Worm (Caenorhabditis elegans) whole organism, young adult: ENCODE measurements around the gene F15D4.6.
A peak's percentile ranks its signal among the peaks of the same experiment; 100 is the strongest.

ENCODE experiments used
- C06A6.2 ChIP-seq: fragments of 200-800 bp; sonication (Bioruptor generic); conservative IDR thresholded peaks from 2 replicates; pipeline ENCODE4 v1.3.6; 2022; ENCODE audit warnings: missing genetic modification characterization, missing compliant biosample characterization
- C17E4.6 ChIP-seq: fragments of 200-800 bp; sonication (Bioruptor generic); IDR thresholded peaks from 2 replicates; pipeline ENCODE4 v1.3.6; 2022; ENCODE audit warnings: missing genetic modification reagents, missing genetic modification characterization, missing compliant biosample characterization
- F22D6.2 ChIP-seq: sonication (generic microtip); optimal IDR thresholded peaks from 2 replicates; lab custom pipeline; 2016; ENCODE audit warnings: mild to moderate bottlenecking, missing genetic modification characterization, missing compliant biosample characterization
- F23B12.7 ChIP-seq: sonication (generic microtip); optimal IDR thresholded peaks from 2 replicates; lab custom pipeline; 2017; ENCODE audit warnings: missing genetic modification characterization, mild to moderate bottlenecking, missing compliant biosample characterization, antibody characterized with exemption, moderate library complexity; ENCODE audit not compliant: insufficient read depth
- F33H1.4 ChIP-seq: fragments of 200-800 bp; sonication (Bioruptor generic); IDR thresholded peaks from 2 replicates; pipeline ENCODE4 v1.3.6; 2022; ENCODE audit warnings: missing genetic modification reagents, missing genetic modification characterization, missing compliant biosample characterization
- F52B5.7 ChIP-seq: sonication (generic microtip); optimal IDR thresholded peaks from 2 replicates; lab custom pipeline; 2016; ENCODE audit warnings: mild to moderate bottlenecking, missing genetic modification characterization, missing compliant biosample characterization
- F55B11.4 ChIP-seq: sonication (generic microtip); optimal IDR thresholded peaks from 2 replicates; lab custom pipeline; 2016; ENCODE audit warnings: missing compliant biosample characterization, missing genetic modification characterization, borderline replicate concordance; ENCODE audit not compliant: insufficient read depth
- F57C9.4 ChIP-seq: sonication (generic microtip); optimal IDR thresholded peaks from 2 replicates; lab custom pipeline; 2017; ENCODE audit warnings: mild to moderate bottlenecking, missing genetic modification characterization, missing compliant biosample characterization
- T07F8.4 ChIP-seq: sonication (generic microtip); optimal IDR thresholded peaks from 2 replicates; lab custom pipeline; 2016; ENCODE audit warnings: mild to moderate bottlenecking, missing genetic modification characterization, moderate library complexity, missing compliant biosample characterization
- Y53G8AR.9 ChIP-seq: fragments of 200-800 bp; sonication (Bioruptor generic); conservative IDR thresholded peaks from 2 replicates; pipeline ENCODE4 v1.3.6; 2022; ENCODE audit warnings: missing genetic modification reagents, missing genetic modification characterization, missing compliant biosample characterization
- Y56A3A.18 ChIP-seq: fragments of 200-800 bp; sonication (Bioruptor generic); IDR thresholded peaks from 2 replicates; pipeline ENCODE4 v1.3.6; 2022; ENCODE audit warnings: missing genetic modification reagents, missing genetic modification characterization, missing compliant biosample characterization
- akir-1 ChIP-seq: fragments of 200-800 bp; sonication (Bioruptor generic); optimal IDR thresholded peaks from 2 replicates; lab custom pipeline; 2018; ENCODE audit warnings: mild to moderate bottlenecking, missing genetic modification characterization, moderate library complexity, missing compliant biosample characterization
- aptf-3 ChIP-seq: fragments of 200-800 bp; sonication (Bioruptor generic); IDR thresholded peaks from 2 replicates; pipeline ENCODE4 v1.3.6; 2022; ENCODE audit warnings: missing genetic modification characterization, missing compliant biosample characterization
- athp-1 ChIP-seq: sonication (generic microtip); optimal IDR thresholded peaks from 2 replicates; lab custom pipeline; 2017; ENCODE audit warnings: mild to moderate bottlenecking, missing genetic modification characterization, missing compliant biosample characterization
- attf-5 ChIP-seq: fragments of 200-800 bp; sonication (Bioruptor generic); optimal IDR thresholded peaks from 2 replicates; lab custom pipeline; 2018; ENCODE audit warnings: mild to moderate bottlenecking, missing genetic modification characterization, missing compliant biosample characterization
- attf-6 ChIP-seq: fragments of 200-800 bp; sonication (Bioruptor generic); IDR thresholded peaks from 2 replicates; pipeline ENCODE4 v1.3.6; 2022; ENCODE audit warnings: missing genetic modification reagents, missing genetic modification characterization, missing compliant biosample characterization
- ccch-3 ChIP-seq: fragments of 200-800 bp; sonication (Bioruptor generic); optimal IDR thresholded peaks from 2 replicates; lab custom pipeline; 2018; ENCODE audit warnings: mild to moderate bottlenecking, missing genetic modification characterization, missing compliant biosample characterization
- cebp-1 ChIP-seq, 2 experiments: fragments of 200-800 bp in 1 of 2; sonication (Bioruptor generic) in 1 of 2; sonication (generic microtip) in 1 of 2; IDR thresholded peaks in 1 of 2; optimal IDR thresholded peaks in 1 of 2; 2 replicates each; pipeline versions ENCODE4 v1.3.6 to Lab custom; 2017 to 2022; ENCODE audit warnings: missing compliant biosample characterization in 2 of 2, missing genetic modification characterization in 2 of 2, mild to moderate bottlenecking in 1 of 2, missing genetic modification reagents in 1 of 2, moderate library complexity in 1 of 2
- ceh-27 ChIP-seq: fragments of 200-800 bp; sonication (Bioruptor generic); optimal IDR thresholded peaks from 2 replicates; lab custom pipeline; 2018; ENCODE audit warnings: mild to moderate bottlenecking, missing genetic modification characterization, moderate library complexity, missing compliant biosample characterization
- ceh-40 ChIP-seq: fragments of 200-800 bp; sonication (Bioruptor generic); IDR thresholded peaks from 2 replicates; pipeline ENCODE4 v1.3.6; 2022; ENCODE audit warnings: missing genetic modification characterization, missing compliant biosample characterization
- chd-7 ChIP-seq: sonication (generic microtip); optimal IDR thresholded peaks from 2 replicates; lab custom pipeline; 2016; ENCODE audit warnings: mild to moderate bottlenecking, missing genetic modification characterization, moderate library complexity, missing compliant biosample characterization
- ekl-4 ChIP-seq: fragments of 200-800 bp; sonication (Bioruptor generic); IDR thresholded peaks from 2 replicates; pipeline ENCODE4 v1.3.6; 2022; ENCODE audit warnings: missing genetic modification reagents, missing genetic modification characterization, missing compliant biosample characterization
- fkh-3 ChIP-seq: sonication (generic microtip); optimal IDR thresholded peaks from 2 replicates; lab custom pipeline; 2016; ENCODE audit warnings: mild to moderate bottlenecking, missing genetic modification characterization, missing compliant biosample characterization
- hlh-26 ChIP-seq: fragments of 200-800 bp; sonication (Bioruptor generic); conservative IDR thresholded peaks from 2 replicates; pipeline ENCODE4 v1.3.6; 2022; ENCODE audit warnings: missing genetic modification reagents, missing genetic modification characterization, missing compliant biosample characterization
- hmg-1.2 ChIP-seq: fragments of 200-800 bp; sonication (Bioruptor generic); IDR thresholded peaks from 2 replicates; pipeline ENCODE4 v1.3.6; 2022; ENCODE audit warnings: missing genetic modification reagents, missing genetic modification characterization, missing compliant biosample characterization
- hsf-1 ChIP-seq: fragments of 200-800 bp; sonication (Bioruptor generic); IDR thresholded peaks from 2 replicates; pipeline ENCODE4 v1.3.6; 2022; ENCODE audit warnings: missing genetic modification reagents, missing genetic modification characterization, missing compliant biosample characterization
- let-526 ChIP-seq: fragments of 200-800 bp; sonication (Bioruptor generic); IDR thresholded peaks from 2 replicates; pipeline ENCODE4 v1.3.6; 2022; ENCODE audit warnings: missing genetic modification reagents, missing genetic modification characterization, missing compliant biosample characterization
- lin-26 ChIP-seq: fragments of 200-800 bp; sonication (Bioruptor generic); IDR thresholded peaks from 2 replicates; pipeline ENCODE4 v1.3.6; 2022; ENCODE audit warnings: missing genetic modification reagents, missing genetic modification characterization, missing compliant biosample characterization
- lin-35 ChIP-seq, 3 experiments: fragments of 150-350 bp in 2 of 3; sonication (generic microtip) in 1 of 3; optimal IDR thresholded peaks; 2 replicates each; lab custom pipeline; 2014 to 2018; ENCODE audit warnings: missing biosample characterization in 3 of 3, missing genetic modification characterization in 3 of 3, missing genetic modification reagents in 3 of 3
- lin-40 ChIP-seq: sonication (generic microtip); optimal IDR thresholded peaks from 2 replicates; lab custom pipeline; 2016; ENCODE audit warnings: missing genetic modification characterization, mild to moderate bottlenecking, missing compliant biosample characterization, missing genotype, missing genetic modification reagents
- lin-54 ChIP-seq: fragments of 200-800 bp; sonication (Bioruptor generic); optimal IDR thresholded peaks from 2 replicates; lab custom pipeline; 2018; ENCODE audit warnings: mild to moderate bottlenecking, missing genetic modification characterization, missing compliant biosample characterization
- mes-4 ChIP-seq: sonication (generic microtip); optimal IDR thresholded peaks from 2 replicates; lab custom pipeline; 2016; ENCODE audit warnings: missing genotype, missing genetic modification characterization, missing compliant biosample characterization
- mxl-1 ChIP-seq: sonication (generic microtip); optimal IDR thresholded peaks from 2 replicates; lab custom pipeline; 2016; ENCODE audit warnings: missing genetic modification characterization, missing compliant biosample characterization
- nfya-1 ChIP-seq: sonication (generic microtip); optimal IDR thresholded peaks from 2 replicates; lab custom pipeline; 2017; ENCODE audit warnings: antibody characterized with exemption, missing compliant biosample characterization, missing genetic modification characterization, borderline replicate concordance; ENCODE audit not compliant: insufficient read depth
- nfyb-1 ChIP-seq: fragments of 200-800 bp; sonication (Bioruptor generic); IDR thresholded peaks from 2 replicates; pipeline ENCODE4 v1.3.6; 2022; ENCODE audit warnings: missing genetic modification reagents, missing genetic modification characterization, missing compliant biosample characterization
- nhr-90 ChIP-seq: sonication (generic microtip); optimal IDR thresholded peaks from 2 replicates; lab custom pipeline; 2016; ENCODE audit warnings: missing genotype, mild to moderate bottlenecking, missing genetic modification characterization, missing compliant biosample characterization
- repo-1 ChIP-seq: sonication (generic microtip); optimal IDR thresholded peaks from 2 replicates; lab custom pipeline; 2017; ENCODE audit warnings: mild to moderate bottlenecking, missing genetic modification characterization, missing compliant biosample characterization
- snpc-1.3 ChIP-seq: sonication (generic microtip); optimal IDR thresholded peaks from 2 replicates; lab custom pipeline; 2017; ENCODE audit warnings: missing genetic modification characterization, mild to moderate bottlenecking, missing compliant biosample characterization, antibody characterized with exemption, moderate library complexity, missing genotype, missing genetic modification reagents; ENCODE audit not compliant: insufficient read depth
- snpc-3.4 ChIP-seq: sonication (generic microtip); optimal IDR thresholded peaks from 2 replicates; lab custom pipeline; 2017; ENCODE audit warnings: missing genetic modification characterization, mild to moderate bottlenecking, missing compliant biosample characterization, antibody characterized with exemption, moderate library complexity, missing genotype, missing genetic modification reagents
- snpc-4 ChIP-seq, 5 experiments: fragments of 150-350 bp in 1 of 5; sonication (generic microtip) in 4 of 5; optimal IDR thresholded peaks; 2 replicates each; lab custom pipeline; 2014 to 2018; ENCODE audit warnings: missing genetic modification characterization in 5 of 5, missing biosample characterization in 3 of 5, antibody characterized with exemption in 2 of 5, mild to moderate bottlenecking in 2 of 5, missing compliant biosample characterization in 2 of 5, missing genotype in 2 of 5, moderate library complexity in 2 of 5, missing genetic modification reagents in 1 of 5
- tbp1 ChIP-seq: fragments of 200-800 bp; sonication (Bioruptor generic); optimal IDR thresholded peaks from 2 replicates; lab custom pipeline; 2018; ENCODE audit warnings: mild to moderate bottlenecking, missing genetic modification characterization, missing compliant biosample characterization
- unc-130 ChIP-seq: sonication (generic microtip); optimal IDR thresholded peaks from 2 replicates; lab custom pipeline; 2016; ENCODE audit warnings: missing genetic modification reagents, missing genetic modification characterization, missing compliant biosample characterization
- xnd-1 ChIP-seq: sonication (generic microtip); optimal IDR thresholded peaks from 2 replicates; lab custom pipeline; 2016; ENCODE audit warnings: missing genotype, missing genetic modification reagents, missing genetic modification characterization, missing compliant biosample characterization
- ztf-22 ChIP-seq: fragments of 200-800 bp; sonication (Bioruptor generic); optimal IDR thresholded peaks from 2 replicates; lab custom pipeline; 2018; ENCODE audit warnings: mild to moderate bottlenecking, missing genetic modification characterization, moderate library complexity, missing compliant biosample characterization
- ztf-26 ChIP-seq: sonication (generic microtip); optimal IDR thresholded peaks from 2 replicates; lab custom pipeline; 2017; ENCODE audit warnings: missing genetic modification characterization, missing compliant biosample characterization
- ztf-6 ChIP-seq: fragments of 200-800 bp; sonication (Bioruptor generic); IDR thresholded peaks from 2 replicates; pipeline ENCODE4 v1.3.6; 2022; ENCODE audit warnings: missing genetic modification reagents, missing genetic modification characterization, missing compliant biosample characterization

Gene F15D4.6

ce11 chrII:13291406-13292124 is 42.6 kb downstream of the F15D4.6 start:
- TF ChIP-seq attf-6 (GFP tag; lab: Robert Waterston, UW) (no peak), hsf-1 (no peak), unc-130 (GFP tag; lab: Kevin White, UChicago) (no peak), ceh-40 (GFP tag; lab: Robert Waterston, UW) (no peak), hmg-1.2 (GFP tag; lab: Robert Waterston, UW) (no peak; the same call in 1 of the 2 replicates), ztf-22 (GFP tag; lab: Kevin White, UChicago) (peak; percentile 27), T07F8.4 (tag; lab: Kevin White, UChicago) (no peak), tbp1 (GFP tag; lab: Kevin White, UChicago) (no peak), Y56A3A.18 (no peak), lin-35 (GFP tag; optimal IDR thresholded peaks at IDR 0.05; lab: Kevin White, UChicago) (no peak), ekl-4 (GFP tag; lab: Robert Waterston, UW) (no peak), snpc-1.3 (no peak), snpc-3.4 (tag; lab: Kevin White, UChicago) (no peak), F52B5.7 (tag; lab: Kevin White, UChicago) (peak; percentile 14), fkh-3 (tag; lab: Kevin White, UChicago) (no peak), aptf-3 (no peak), F55B11.4 (no peak), C06A6.2 (GFP tag; lab: Robert Waterston, UW) (no peak), cebp-1 (GFP tag; IDR thresholded peaks at IDR 0.05; lab: Robert Waterston, UW) (no peak), cebp-1 (tag; optimal IDR thresholded peaks at IDR 0.05; lab: Kevin White, UChicago) (peak; percentile 70), akir-1 (GFP tag; lab: Kevin White, UChicago) (no peak), C17E4.6 (GFP tag; lab: Robert Waterston, UW) (no peak), nhr-90 (tag; lab: Kevin White, UChicago) (no peak), F57C9.4 (tag; lab: Kevin White, UChicago) (no peak), F23B12.7 (tag; lab: Kevin White, UChicago) (no peak), let-526 (GFP tag; lab: Robert Waterston, UW) (no peak), ccch-3 (GFP tag; lab: Kevin White, UChicago) (no peak), mes-4 (no peak), Y53G8AR.9 (GFP tag; lab: Robert Waterston, UW) (no peak), attf-5 (no peak), nfya-1 (tag; lab: Kevin White, UChicago) (no peak), athp-1 (no peak), F22D6.2 (no peak), ztf-26 (tag; lab: Kevin White, UChicago) (peak; percentile 58), mxl-1 (tag; lab: Kevin White, UChicago) (no peak), repo-1 (tag; lab: Kevin White, UChicago) (no peak), chd-7 (tag; lab: Kevin White, UChicago) (peak; percentile 9), lin-40 (tag; lab: Kevin White, UChicago) (peak; percentile 53), snpc-4 (GFP tag; optimal IDR thresholded peaks at IDR 0.05; lab: Kevin White, UChicago) (no peak), snpc-4 (tag; optimal IDR thresholded peaks at IDR 0.05; lab: Kevin White, UChicago) (peak in 2 of 4 experiments; percentile 1 to 12), hlh-26 (GFP tag; lab: Robert Waterston, UW) (no peak), xnd-1 (tag; lab: Kevin White, UChicago) (no peak), ceh-27 (peak; percentile 42), ztf-6 (GFP tag; lab: Robert Waterston, UW) (0 out of 2 replicates have a peak, but pooled peaks have one; percentile 5), F33H1.4 (GFP tag; lab: Robert Waterston, UW) (no peak), nfyb-1 (GFP tag; lab: Robert Waterston, UW) (no peak), lin-26 (GFP tag; lab: Robert Waterston, UW) (0 out of 2 replicates have a peak, but pooled peaks have one; percentile 44), lin-54 (GFP tag; lab: Kevin White, UChicago) (peak; percentile 23)
